Fruit fly (Drosophila melanogaster): ENCODE measurements around the gene ex.
A peak's percentile ranks its signal among the peaks of the same experiment; 100 is the strongest.

Gene ex

dm6 chr2L:421119-421821 is 9.8 kb upstream of the ex start, which contains the start of the genes CG11885 and CG13692 (continued):
- TF ChIP-seq BEAF-32 (GFP tag; optimal IDR thresholded peaks at IDR 0.05) (peak; percentile 98), CG17385 (GFP tag; optimal IDR thresholded peaks at IDR 0.05) (peak; percentile 15), CG6689 (GFP tag; IDR thresholded peaks at IDR 0.05) (no peak), CG9932 (GFP tag; IDR thresholded peaks at IDR 0.05) (peak; percentile 74), CG10543 (GFP tag; optimal IDR thresholded peaks at IDR 0.05) (no peak), D19B (GFP tag; optimal IDR thresholded peaks at IDR 0.05) (no peak), CG15514 (GFP tag; optimal IDR thresholded peaks at IDR 0.05) (peak; percentile 95), Atf-2 (GFP tag; optimal IDR thresholded peaks at IDR 0.05) (no peak), Abd-B (GFP tag; optimal IDR thresholded peaks at IDR 0.05) (peak; percentile 65), ro (GFP tag; IDR thresholded peaks at IDR 0.05) (no peak), bcd (GFP tag; optimal IDR thresholded peaks at IDR 0.05) (peak; percentile 24), CG6272 (GFP tag; IDR thresholded peaks at IDR 0.05) (peak; percentile 59), CG10267 (tag; optimal IDR thresholded peaks at IDR 0.05) (peak; percentile 67), repo (GFP tag; optimal IDR thresholded peaks at IDR 0.05) (no peak), ato (GFP tag; IDR thresholded peaks at IDR 0.05; ENCODE audit: partially characterized antibody) (peak; percentile 97), Awh (GFP tag; IDR thresholded peaks at IDR 0.05) (no peak), ranshi (GFP tag; IDR thresholded peaks at IDR 0.05) (peak; percentile 30; the same call in 1 of the 2 replicates), vfl (GFP tag; optimal IDR thresholded peaks at IDR 0.05) (peak; percentile 43), E2f1 (GFP tag; IDR thresholded peaks at IDR 0.05) (no peak), Sox102F (GFP tag; optimal IDR thresholded peaks at IDR 0.05) (no peak), CG13894 (tag; optimal IDR thresholded peaks at IDR 0.05) (peak; percentile 76), crc (GFP tag; optimal IDR thresholded peaks at IDR 0.05) (no peak), CG2199 (GFP tag; IDR thresholded peaks at IDR 0.05) (no peak), tll (GFP tag; optimal IDR thresholded peaks at IDR 0.05) (peak in 1 of 2 experiments; percentile 30), Jarid2 (GFP tag; optimal IDR thresholded peaks at IDR 0.05) (no peak), CG18619 (GFP tag; optimal IDR thresholded peaks at IDR 0.05) (no peak), dimm (GFP tag; IDR thresholded peaks at IDR 0.05) (no peak), unc-4 (GFP tag; IDR thresholded peaks at IDR 0.05; ENCODE audit: partially characterized antibody) (peak; percentile 99), CG14050 (GFP tag; IDR thresholded peaks at IDR 0.05) (no peak), Taf1 (GFP tag; IDR thresholded peaks at IDR 0.05) (no peak), CG18599 (GFP tag; optimal IDR thresholded peaks at IDR 0.05) (no peak), ftz-f1 (GFP tag; optimal IDR thresholded peaks at IDR 0.05) (peak; percentile 58), ems (GFP tag; optimal IDR thresholded peaks at IDR 0.05) (no peak), Lim3 (GFP tag; IDR thresholded peaks at IDR 0.05) (no peak), sna (GFP tag; IDR thresholded peaks at IDR 0.05; ENCODE audit: partially characterized antibody) (peak; percentile 99), mam (GFP tag; optimal IDR thresholded peaks at IDR 0.05) (no peak), CG17186 (GFP tag; optimal IDR thresholded peaks at IDR 0.05) (peak; percentile 85), eve (GFP tag; optimal IDR thresholded peaks at IDR 0.05) (no peak), jigr1 (GFP tag; IDR thresholded peaks at IDR 0.05) (no peak), CG18764 (GFP tag; optimal IDR thresholded peaks at IDR 0.05) (peak; percentile 9), B-H1 (GFP tag; IDR thresholded peaks at IDR 0.05) (no peak), dmrt99B (tag; optimal IDR thresholded peaks at IDR 0.05) (peak; percentile 11), maf-S (GFP tag; optimal IDR thresholded peaks at IDR 0.05) (no peak), CG14710 (tag; optimal IDR thresholded peaks at IDR 0.05) (peak; percentile 81), sc (optimal IDR thresholded peaks at IDR 0.05) (no peak), sc (GFP tag; optimal IDR thresholded peaks at IDR 0.05) (no peak), CG12104 (GFP tag; optimal IDR thresholded peaks at IDR 0.05) (no peak), CG11504 (tag; optimal IDR thresholded peaks at IDR 0.05) (peak; percentile 55), bsh (GFP tag; optimal IDR thresholded peaks at IDR 0.05) (peak in 1 of 2 experiments; percentile 25), Nf-YA (GFP tag; IDR thresholded peaks at IDR 0.05) (no peak)
